Fruit fly (Drosophila melanogaster) whole organism, embryonic: ENCODE data around the gene EMC5.

Experiments used
- Atf-2 ChIP-seq: fragments of 200-800 bp; sonication (Bioruptor generic); optimal IDR thresholded peaks from 2 replicates; lab custom pipeline; 2016; ENCODE audit warnings: missing biosample characterization, missing genetic modification characterization
- CG11085 ChIP-seq: fragments of 200-800 bp; sonication (Bioruptor generic); IDR thresholded peaks from 2 replicates; pipeline ENCODE4 v1.3.6; 2022; ENCODE audit warnings: missing biosample characterization, missing genetic modification characterization
- CG12104 ChIP-seq: fragments of 200-800 bp; sonication (Bioruptor generic); optimal IDR thresholded peaks from 3 replicates; lab custom pipeline; 2016; ENCODE audit warnings: missing biosample characterization, missing genetic modification characterization
- CG12219 ChIP-seq: fragments of 200-800 bp; sonication (Bioruptor generic); optimal IDR thresholded peaks from 3 replicates; lab custom pipeline; 2018; ENCODE audit warnings: missing biosample characterization, mild to moderate bottlenecking, missing genetic modification characterization
- CG13296 ChIP-seq: fragments of 200-800 bp; sonication (Bioruptor generic); optimal IDR thresholded peaks from 3 replicates; lab custom pipeline; 2018; ENCODE audit warnings: missing biosample characterization, mild to moderate bottlenecking, missing genetic modification characterization
- CG14441 ChIP-seq: fragments of 200-800 bp; sonication (Bioruptor generic); IDR thresholded peaks from 2 replicates; pipeline ENCODE4 v1.3.6; 2022; ENCODE audit warnings: missing biosample characterization, missing genetic modification characterization
- CG17802 ChIP-seq: fragments of 200-800 bp; sonication (Bioruptor generic); optimal IDR thresholded peaks from 2 replicates; lab custom pipeline; 2018; ENCODE audit warnings: missing biosample characterization, mild to moderate bottlenecking, missing genetic modification characterization, moderate library complexity
- CG18011 ChIP-seq: fragments of 200-800 bp; sonication (Bioruptor generic); optimal IDR thresholded peaks from 2 replicates; lab custom pipeline; 2017; ENCODE audit warnings: missing biosample characterization, missing genetic modification characterization, mild to moderate bottlenecking, moderate library complexity, missing genotype
- CG18764 ChIP-seq: fragments of 200-800 bp; sonication (Bioruptor generic); optimal IDR thresholded peaks from 3 replicates; lab custom pipeline; 2016; ENCODE audit warnings: missing biosample characterization, missing genetic modification characterization
- CG2129 ChIP-seq: fragments of 200-800 bp; sonication (Bioruptor generic); IDR thresholded peaks from 2 replicates; pipeline ENCODE4 v1.3.6; 2022; ENCODE audit warnings: missing biosample characterization, missing genetic modification characterization; ENCODE audit not compliant: partially characterized antibody
- CG34422 ChIP-seq: fragments of 200-800 bp; sonication (Bioruptor generic); IDR thresholded peaks from 3 replicates; pipeline ENCODE4 v1.3.6; 2022; ENCODE audit warnings: missing biosample characterization, missing genetic modification characterization
- CG7987 ChIP-seq: fragments of 200-800 bp; sonication (Bioruptor generic); optimal IDR thresholded peaks from 2 replicates; lab custom pipeline; 2018; ENCODE audit warnings: missing biosample characterization, mild to moderate bottlenecking, missing genetic modification characterization, moderate library complexity
- CTCF ChIP-seq: fragments of 200-800 bp; sonication (Bioruptor generic); optimal IDR thresholded peaks from 2 replicates; lab custom pipeline; 2017; ENCODE audit warnings: missing biosample characterization, mild to moderate bottlenecking, missing genetic modification characterization, moderate library complexity
- Camta ChIP-seq: fragments of 200-800 bp; sonication (Bioruptor generic); optimal IDR thresholded peaks from 2 replicates; lab custom pipeline; 2016; ENCODE audit warnings: missing biosample characterization, missing genetic modification characterization
- Chrac-16 ChIP-seq: fragments of 200-800 bp; sonication (Bioruptor generic); optimal IDR thresholded peaks from 3 replicates; lab custom pipeline; 2016; ENCODE audit warnings: missing biosample characterization, missing genetic modification characterization
- D19B ChIP-seq: fragments of 200-800 bp; sonication (Bioruptor generic); optimal IDR thresholded peaks from 2 replicates; lab custom pipeline; 2017; ENCODE audit warnings: missing biosample characterization, mild to moderate bottlenecking, missing genetic modification characterization
- ERR ChIP-seq: fragments of 200-800 bp; sonication (Bioruptor generic); optimal IDR thresholded peaks from 2 replicates; lab custom pipeline; 2016; ENCODE audit warnings: missing biosample characterization, missing genetic modification characterization
- Gsc ChIP-seq: fragments of 200-800 bp; sonication (Bioruptor generic); IDR thresholded peaks from 2 replicates; pipeline ENCODE4 v1.3.6; 2022; ENCODE audit warnings: missing biosample characterization, missing genetic modification characterization
- HLH4C ChIP-seq: fragments of 200-800 bp; sonication (Bioruptor generic); IDR thresholded peaks from 3 replicates; pipeline ENCODE4 v1.3.6; 2022; ENCODE audit warnings: missing biosample characterization, missing genetic modification characterization; ENCODE audit not compliant: partially characterized antibody
- Lpt ChIP-seq: fragments of >200 bp; optimal IDR thresholded peaks from 2 replicates; lab custom pipeline; 2018; ENCODE audit warnings: missing biosample characterization, missing genetic modification characterization
- Meics ChIP-seq: fragments of 200-800 bp; sonication (Bioruptor generic); optimal IDR thresholded peaks from 2 replicates; lab custom pipeline; 2017; ENCODE audit warnings: missing biosample characterization, mild to moderate bottlenecking, missing genetic modification characterization
- Oaz ChIP-seq: fragments of 200-800 bp; sonication (Bioruptor generic); IDR thresholded peaks from 2 replicates; pipeline ENCODE4 v1.3.6; 2022; ENCODE audit warnings: missing biosample characterization, missing genetic modification characterization
- Opbp ChIP-seq: fragments of 200-800 bp; sonication (Bioruptor generic); IDR thresholded peaks from 3 replicates; pipeline ENCODE4 v1.3.6; 2022; ENCODE audit warnings: missing biosample characterization, missing genetic modification characterization; ENCODE audit not compliant: partially characterized antibody
- Rfx ChIP-seq: fragments of 200-800 bp; sonication (Bioruptor generic); IDR thresholded peaks from 2 replicates; pipeline ENCODE4 v1.3.6; 2022; ENCODE audit warnings: missing biosample characterization, missing genetic modification characterization
- Sin3A ChIP-seq: fragments of >200 bp; optimal IDR thresholded peaks from 2 replicates; lab custom pipeline; 2018
- Six4 ChIP-seq: fragments of 200-800 bp; sonication (Bioruptor generic); optimal IDR thresholded peaks from 2 replicates; lab custom pipeline; 2016; ENCODE audit warnings: missing biosample characterization, missing genetic modification characterization
- Trl ChIP-seq, 3 experiments: fragments of >200 bp in 2 of 3; fragments of 200-800 bp in 1 of 3; sonication (Bioruptor generic) in 1 of 3; optimal IDR thresholded peaks; 2 replicates in 1 of 3; 3 replicates in 2 of 3; lab custom pipeline; 2016 to 2017; ENCODE audit warnings: missing biosample characterization in 1 of 3, missing genetic modification characterization in 1 of 3
- amos ChIP-seq: fragments of 200-800 bp; sonication (Bioruptor generic); IDR thresholded peaks from 2 replicates; pipeline ENCODE4 v1.3.6; 2022; ENCODE audit warnings: missing biosample characterization, missing genetic modification characterization; ENCODE audit not compliant: partially characterized antibody
- ap ChIP-seq: fragments of 200-800 bp; sonication (Bioruptor generic); IDR thresholded peaks from 2 replicates; pipeline ENCODE4 v1.3.6; 2022; ENCODE audit warnings: missing biosample characterization, missing genetic modification characterization
- bab2 ChIP-seq: fragments of 200-800 bp; sonication (Bioruptor generic); optimal IDR thresholded peaks from 2 replicates; lab custom pipeline; 2016; ENCODE audit warnings: missing biosample characterization, missing genetic modification characterization
- ci ChIP-seq: fragments of 200-800 bp; sonication (Bioruptor generic); IDR thresholded peaks from 3 replicates; pipeline ENCODE4 v1.3.6; 2022; ENCODE audit warnings: missing biosample characterization, missing genetic modification characterization
- crc ChIP-seq: fragments of 200-800 bp; sonication (Bioruptor generic); optimal IDR thresholded peaks from 2 replicates; lab custom pipeline; 2016; ENCODE audit warnings: missing biosample characterization, missing genetic modification characterization
- dan ChIP-seq: fragments of 200-800 bp; sonication (Bioruptor generic); IDR thresholded peaks from 2 replicates; pipeline ENCODE4 v1.3.6; 2022; ENCODE audit warnings: missing biosample characterization, missing genetic modification characterization
- esg ChIP-seq: fragments of 200-800 bp; sonication (Bioruptor generic); conservative IDR thresholded peaks from 2 replicates; pipeline ENCODE4 v1.3.6; 2022; ENCODE audit warnings: missing biosample characterization, missing genetic modification characterization
- eve ChIP-seq, 2 experiments: fragments of >200 bp; optimal IDR thresholded peaks; 2 replicates each; lab custom pipeline; 2017; ENCODE audit warnings: missing biosample characterization in 2 of 2, missing genetic modification characterization in 2 of 2
- eyg ChIP-seq: fragments of 200-800 bp; sonication (Bioruptor generic); optimal IDR thresholded peaks from 3 replicates; lab custom pipeline; 2016; ENCODE audit warnings: missing biosample characterization, missing genetic modification characterization
- her ChIP-seq: fragments of 200-800 bp; sonication (Bioruptor generic); optimal IDR thresholded peaks from 2 replicates; lab custom pipeline; 2016; ENCODE audit warnings: missing biosample characterization, missing genetic modification characterization
- jigr1 ChIP-seq: fragments of 200-800 bp; sonication (Bioruptor generic); IDR thresholded peaks from 3 replicates; pipeline ENCODE4 v1.3.6; 2022; ENCODE audit warnings: missing biosample characterization, missing genetic modification characterization
- lilli ChIP-seq: fragments of 200-800 bp; sonication (Bioruptor generic); optimal IDR thresholded peaks from 3 replicates; lab custom pipeline; 2016; ENCODE audit warnings: missing biosample characterization, missing genetic modification characterization
- lola ChIP-seq, 3 experiments: fragments of >200 bp in 2 of 3; fragments of 200-800 bp in 1 of 3; sonication (Bioruptor generic) in 1 of 3; optimal IDR thresholded peaks; 2 replicates each; lab custom pipeline; 2017 to 2019; ENCODE audit warnings: missing biosample characterization in 3 of 3, missing genetic modification characterization in 3 of 3, mild to moderate bottlenecking in 1 of 3, moderate library complexity in 1 of 3
- otp ChIP-seq: fragments of 200-800 bp; sonication (Bioruptor generic); IDR thresholded peaks from 3 replicates; pipeline ENCODE4, ENCODE4 v1.3.6; 2022; ENCODE audit warnings: missing biosample characterization, missing genetic modification characterization
- pb ChIP-seq: fragments of 200-800 bp; sonication (Bioruptor generic); optimal IDR thresholded peaks from 3 replicates; lab custom pipeline; 2016; ENCODE audit warnings: missing biosample characterization, missing genetic modification characterization
- rib ChIP-seq: fragments of 200-800 bp; sonication (Bioruptor generic); IDR thresholded peaks from 2 replicates; pipeline ENCODE4 v1.3.6; 2022; ENCODE audit warnings: missing biosample characterization, missing genetic modification characterization
- sr ChIP-seq: fragments of 200-800 bp; sonication (Bioruptor generic); IDR thresholded peaks from 3 replicates; pipeline ENCODE4 v1.3.6; 2022; ENCODE audit warnings: missing biosample characterization, missing genetic modification characterization
- tap ChIP-seq: fragments of 200-800 bp; optimal IDR thresholded peaks from 3 replicates; lab custom pipeline; 2019; ENCODE audit warnings: missing biosample characterization, mild to moderate bottlenecking, missing genetic modification characterization, moderate library complexity
- tna ChIP-seq: fragments of 200-800 bp; sonication (Bioruptor generic); IDR thresholded peaks from 2 replicates; pipeline ENCODE4 v1.3.6; 2022; ENCODE audit warnings: missing biosample characterization, missing genetic modification characterization; ENCODE audit not compliant: partially characterized antibody
- tx ChIP-seq: fragments of 200-800 bp; sonication (Bioruptor generic); optimal IDR thresholded peaks from 2 replicates; lab custom pipeline; 2016; ENCODE audit warnings: missing biosample characterization, missing genetic modification characterization
- usp ChIP-seq: fragments of >200 bp; optimal IDR thresholded peaks from 2 replicates; lab custom pipeline; 2017; ENCODE audit warnings: missing biosample characterization, missing genetic modification characterization
- vfl ChIP-seq: fragments of 200-800 bp; sonication (Bioruptor generic); optimal IDR thresholded peaks from 2 replicates; lab custom pipeline; 2016; ENCODE audit warnings: missing biosample characterization, missing genetic modification characterization
- vnd ChIP-seq: fragments of 200-800 bp; sonication (Bioruptor generic); IDR thresholded peaks from 3 replicates; pipeline ENCODE4 v1.3.6; 2022; ENCODE audit warnings: missing biosample characterization, missing genetic modification characterization; ENCODE audit not compliant: partially characterized antibody
- wek ChIP-seq: fragments of 200-800 bp; sonication (Bioruptor generic); optimal IDR thresholded peaks from 3 replicates; lab custom pipeline; 2018; ENCODE audit warnings: missing biosample characterization, mild to moderate bottlenecking, missing genetic modification characterization, moderate library complexity

Gene EMC5

dm6 chr2L:18968370-18969105 lies 19.0 kb upstream of the EMC5 start, which contains the start of the genes Nak and Tango6 (continued):
- peak; percentile 85 for TF ChIP-seq amos (GFP tag; lab: Robert Waterston, UW)
- peak; percentile 91 for TF ChIP-seq HLH4C (GFP tag; lab: Robert Waterston, UW)
- no peak for TF ChIP-seq vfl
- peak; percentile 77 for TF ChIP-seq Opbp (GFP tag; lab: Robert Waterston, UW)
- TF ChIP-seq sr (GFP tag; lab: Robert Waterston, UW) = peak; percentile 58; the same call in 1 of the 3 replicates
- TF ChIP-seq usp = no peak
- peak; percentile 32 for TF ChIP-seq CTCF (GFP tag; lab: Kevin White, UChicago)
- TF ChIP-seq eyg (GFP tag; lab: Kevin White, UChicago) = no peak
- no peak for TF ChIP-seq CG18764 (GFP tag; lab: Kevin White, UChicago)
- no peak for TF ChIP-seq otp (GFP tag; lab: Robert Waterston, UW)
- peak; percentile 79 for TF ChIP-seq tna (GFP tag; lab: Robert Waterston, UW)
- TF ChIP-seq CG18011 = no peak
- TF ChIP-seq wek = no peak
- no peak for TF ChIP-seq tap (tag; lab: Kevin White, UChicago)
- peak; percentile 11 for TF ChIP-seq CG13296 (GFP tag; lab: Kevin White, UChicago)
- TF ChIP-seq lola (GFP tag; optimal IDR thresholded peaks at IDR 0.05; lab: Kevin White, UChicago) = peak in 1 of 3 experiments; percentile 50
- TF ChIP-seq CG2129 (GFP tag; lab: Robert Waterston, UW) = peak; percentile 95
- no peak for TF ChIP-seq eve (GFP tag; optimal IDR thresholded peaks at IDR 0.05; lab: Kevin White, UChicago)
- TF ChIP-seq CG12219 = no peak
- no peak for TF ChIP-seq tx
- TF ChIP-seq CG12104 (GFP tag; lab: Kevin White, UChicago) = no peak
- TF ChIP-seq ERR (GFP tag; lab: Kevin White, UChicago) = no peak
- TF ChIP-seq bab2 (GFP tag; lab: Kevin White, UChicago) = peak; percentile 26
- TF ChIP-seq Trl (optimal IDR thresholded peaks at IDR 0.05; lab: Kevin White, UChicago) = no peak
- peak; percentile 44 for TF ChIP-seq Trl (GFP tag; optimal IDR thresholded peaks at IDR 0.05; lab: Kevin White, UChicago)
- TF ChIP-seq CG7987 (GFP tag; lab: Kevin White, UChicago) = peak; percentile 8
- TF ChIP-seq jigr1 (GFP tag; lab: Robert Waterston, UW) = no peak
- TF ChIP-seq lilli (GFP tag; lab: Kevin White, UChicago) = peak; percentile 49
- no peak for TF ChIP-seq Meics (GFP tag; lab: Kevin White, UChicago)
- TF ChIP-seq Lpt (GFP tag; lab: Kevin White, UChicago) = no peak
- TF ChIP-seq Six4 (GFP tag; lab: Kevin White, UChicago) = no peak
- TF ChIP-seq Oaz (GFP tag; lab: Robert Waterston, UW) = no peak
- peak; percentile 99 for TF ChIP-seq Sin3A (lab: Kevin White, UChicago)
- no peak for TF ChIP-seq her (GFP tag; lab: Kevin White, UChicago)
- TF ChIP-seq CG14441 (GFP tag; lab: Robert Waterston, UW) = no peak
- no peak for TF ChIP-seq Rfx
- TF ChIP-seq Chrac-16 (GFP tag; lab: Kevin White, UChicago) = peak; percentile 14
- no peak for TF ChIP-seq dan (GFP tag; lab: Robert Waterston, UW)
- no peak for TF ChIP-seq Gsc
- peak; percentile 96 for TF ChIP-seq vnd
- TF ChIP-seq ap (GFP tag; lab: Robert Waterston, UW) = no peak
- TF ChIP-seq rib (GFP tag; lab: Robert Waterston, UW) = peak; percentile 82
- no peak for TF ChIP-seq ci (GFP tag; lab: Robert Waterston, UW)
- no peak for TF ChIP-seq D19B (GFP tag; lab: Kevin White, UChicago)
- TF ChIP-seq Camta (GFP tag; lab: Kevin White, UChicago) = peak; percentile 40
- TF ChIP-seq CG11085 = no peak
- no peak for TF ChIP-seq esg (GFP tag; lab: Robert Waterston, UW)
- TF ChIP-seq crc (GFP tag; lab: Kevin White, UChicago) = no peak
- TF ChIP-seq Atf-2 (GFP tag; lab: Kevin White, UChicago) = peak; percentile 44
- TF ChIP-seq CG17802 (tag; lab: Kevin White, UChicago) = peak; percentile 48
- peak; percentile 25 for TF ChIP-seq pb
- no peak for TF ChIP-seq CG34422 (GFP tag; lab: Robert Waterston, UW)
